Worm (Caenorhabditis elegans): ENCODE measurements around the gene T03F7.6.

ce11 chrV:11323720-11324119 is 29.2 kb downstream of the T03F7.6 start, which contains the start of gene str-141:
- no peak for TF ChIP-seq lin-39 (tag; optimal IDR thresholded peaks at IDR 0.05)
- TF ChIP-seq pqm-1 (tag; optimal IDR thresholded peaks at IDR 0.05): no peak
- no peak for TF ChIP-seq nhr-77 (tag; optimal IDR thresholded peaks at IDR 0.05)
- no peak for TF ChIP-seq ceh-28 (tag; optimal IDR thresholded peaks at IDR 0.05)
- TF ChIP-seq fos-1 (tag; optimal IDR thresholded peaks at IDR 0.05): no peak
- no peak for TF ChIP-seq ztf-11 (tag; optimal IDR thresholded peaks at IDR 0.05)
- no peak for TF ChIP-seq aly-2 (tag; optimal IDR thresholded peaks at IDR 0.05)
- TF ChIP-seq tbx-2 (tag; optimal IDR thresholded peaks at IDR 0.05): no peak
- TF ChIP-seq skn-1 (tag; optimal IDR thresholded peaks at IDR 0.05): no peak
- TF ChIP-seq unc-62 (GFP tag; optimal IDR thresholded peaks at IDR 0.05): no peak
- no peak for TF ChIP-seq ama-1 (optimal IDR thresholded peaks at IDR 0.05)
